Fruit fly (Drosophila melanogaster): Measurements from ENCODE around the gene Pld3.

Pld3 gene

dm6 chr2L:21142501-21142849 is 16.2 kb upstream of the Pld3 start:
- TF ChIP-seq toe (GFP tag; optimal IDR thresholded peaks at IDR 0.05) = no peak
- TF ChIP-seq cic (GFP tag; optimal IDR thresholded peaks at IDR 0.05) = no peak
- no peak for TF ChIP-seq Crg-1 (GFP tag; optimal IDR thresholded peaks at IDR 0.05)
- TF ChIP-seq CG7045 (GFP tag; optimal IDR thresholded peaks at IDR 0.05) = no peak
- peak; percentile 63 for TF ChIP-seq tj (GFP tag; optimal IDR thresholded peaks at IDR 0.05)
- TF ChIP-seq CG33017 (tag; optimal IDR thresholded peaks at IDR 0.05) = no peak
- no peak for TF ChIP-seq pad (GFP tag; optimal IDR thresholded peaks at IDR 0.05)
- no peak for TF ChIP-seq CG5204 (GFP tag; optimal IDR thresholded peaks at IDR 0.05)
- no peak for TF ChIP-seq Mnt (GFP tag; optimal IDR thresholded peaks at IDR 0.05)
- TF ChIP-seq kay (GFP tag; ENCODE audit: borderline replicate concordance) = peak; percentile 80
- TF ChIP-seq cnc (optimal IDR thresholded peaks at IDR 0.05) = no peak
- no peak for TF ChIP-seq CG1620 (GFP tag; optimal IDR thresholded peaks at IDR 0.05)
- no peak for TF ChIP-seq ovo (GFP tag; optimal IDR thresholded peaks at IDR 0.05)
- TF ChIP-seq Clk (GFP tag; optimal IDR thresholded peaks at IDR 0.05) = no peak

dm6 chr2L:21142972-21143385 is 15.7 kb upstream of the Pld3 start, which contains the start of gene pths:
Gene pths (plus strand): TSS chr2L:21143229.
- TF ChIP-seq CG1620 (GFP tag; optimal IDR thresholded peaks at IDR 0.05) = peak; percentile 27
- peak; percentile 98 for TF ChIP-seq Mnt (GFP tag; optimal IDR thresholded peaks at IDR 0.05)
- TF ChIP-seq CG11617 (GFP tag; optimal IDR thresholded peaks at IDR 0.05) = no peak
- no peak for TF ChIP-seq cnc (optimal IDR thresholded peaks at IDR 0.05)
- TF ChIP-seq CG7045 (GFP tag; optimal IDR thresholded peaks at IDR 0.05) = no peak
- TF ChIP-seq toe (GFP tag; optimal IDR thresholded peaks at IDR 0.05) = peak; percentile 72
- peak; percentile 27 for TF ChIP-seq CG14711 (tag; optimal IDR thresholded peaks at IDR 0.05)
- no peak for TF ChIP-seq Hr96 (GFP tag; optimal IDR thresholded peaks at IDR 0.05)
- TF ChIP-seq pad (GFP tag; optimal IDR thresholded peaks at IDR 0.05) = no peak
- TF ChIP-seq CG12768 (GFP tag; optimal IDR thresholded peaks at IDR 0.05) = no peak
- TF ChIP-seq cic (GFP tag; optimal IDR thresholded peaks at IDR 0.05) = no peak
- no peak for TF ChIP-seq tj (GFP tag; optimal IDR thresholded peaks at IDR 0.05)

- no peak for TF ChIP-seq CG14711 (tag; optimal IDR thresholded peaks at IDR 0.05)
- TF ChIP-seq tj (GFP tag; optimal IDR thresholded peaks at IDR 0.05) = no peak
- no peak for TF ChIP-seq Mnt (GFP tag; optimal IDR thresholded peaks at IDR 0.05)
- no peak for TF ChIP-seq kay (GFP tag; ENCODE audit: borderline replicate concordance)
- TF ChIP-seq CG7101 (tag; optimal IDR thresholded peaks at IDR 0.05) = no peak
- no peak for TF ChIP-seq CG5204 (GFP tag; optimal IDR thresholded peaks at IDR 0.05)
- TF ChIP-seq ovo (GFP tag; optimal IDR thresholded peaks at IDR 0.05) = no peak
- TF ChIP-seq CG12768 (GFP tag; optimal IDR thresholded peaks at IDR 0.05) = no peak
- no peak for TF ChIP-seq pad (GFP tag; optimal IDR thresholded peaks at IDR 0.05)
- TF ChIP-seq CG1620 (GFP tag; optimal IDR thresholded peaks at IDR 0.05) = no peak
- no peak for TF ChIP-seq CG33017 (tag; optimal IDR thresholded peaks at IDR 0.05)
- TF ChIP-seq CG7045 (GFP tag; optimal IDR thresholded peaks at IDR 0.05) = no peak
Measured at dm6 chr2L:21148242-21148641, 10.4 kb upstream of the Pld3 start, which contains the start of gene del. Gene del (minus strand): TSS chr2L:21148546.

- no peak for TF ChIP-seq kay (GFP tag; ENCODE audit: borderline replicate concordance)
- peak; percentile 43 for TF ChIP-seq pad (GFP tag; optimal IDR thresholded peaks at IDR 0.05)
- peak; percentile 1 for TF ChIP-seq CG1620 (GFP tag; optimal IDR thresholded peaks at IDR 0.05)
- TF ChIP-seq CG5204 (GFP tag; optimal IDR thresholded peaks at IDR 0.05) = no peak
- TF ChIP-seq CG11617 (GFP tag; optimal IDR thresholded peaks at IDR 0.05) = no peak
- no peak for TF ChIP-seq CG33017 (tag; optimal IDR thresholded peaks at IDR 0.05)
Measured at dm6 chr2L:21149053-21149452, 9.6 kb upstream of the Pld3 start.

- TF ChIP-seq CG11617 (GFP tag; optimal IDR thresholded peaks at IDR 0.05) = no peak
- peak; percentile 22 for TF ChIP-seq bab1 (GFP tag; optimal IDR thresholded peaks at IDR 0.05)
Measured at dm6 chr2L:21153844-21154243, 4.8 kb upstream of the Pld3 start.

dm6 chr2L:21156156-21157040 is 2.2 kb upstream of the Pld3 start, which contains the start of the genes Mpp6 and E2f2:
Gene Mpp6 (plus strand): TSS chr2L:21156288.
Gene E2f2 (minus strand): TSS chr2L:21156749.
- TF ChIP-seq Clk (GFP tag; optimal IDR thresholded peaks at IDR 0.05) = peak; percentile 59
- peak; percentile 76 for TF ChIP-seq Crg-1 (GFP tag; optimal IDR thresholded peaks at IDR 0.05)
- no peak for TF ChIP-seq kay (GFP tag; ENCODE audit: borderline replicate concordance)
- TF ChIP-seq CG7045 (GFP tag; optimal IDR thresholded peaks at IDR 0.05) = no peak
- no peak for TF ChIP-seq CG5204 (GFP tag; optimal IDR thresholded peaks at IDR 0.05)
- no peak for TF ChIP-seq cic (GFP tag; optimal IDR thresholded peaks at IDR 0.05)
- TF ChIP-seq Hr96 (GFP tag; optimal IDR thresholded peaks at IDR 0.05) = no peak
- peak; percentile 64 for TF ChIP-seq toe (GFP tag; optimal IDR thresholded peaks at IDR 0.05)
- peak; percentile 67 for TF ChIP-seq CG12768 (GFP tag; optimal IDR thresholded peaks at IDR 0.05)
- TF ChIP-seq CG14711 (tag; optimal IDR thresholded peaks at IDR 0.05) = no peak
- no peak for TF ChIP-seq bab1 (GFP tag; optimal IDR thresholded peaks at IDR 0.05)
- TF ChIP-seq CG33017 (tag; optimal IDR thresholded peaks at IDR 0.05) = peak; percentile 29
- TF ChIP-seq tj (GFP tag; optimal IDR thresholded peaks at IDR 0.05) = no peak
- peak; percentile 62 for TF ChIP-seq CG7101 (tag; optimal IDR thresholded peaks at IDR 0.05)
- no peak for TF ChIP-seq cnc (optimal IDR thresholded peaks at IDR 0.05)
- TF ChIP-seq ovo (GFP tag; optimal IDR thresholded peaks at IDR 0.05) = no peak
- peak; percentile 90 for TF ChIP-seq Mnt (GFP tag; optimal IDR thresholded peaks at IDR 0.05)
- peak; percentile 2 for TF ChIP-seq CG11617 (GFP tag; optimal IDR thresholded peaks at IDR 0.05)
- peak; percentile 63 for TF ChIP-seq pad (GFP tag; optimal IDR thresholded peaks at IDR 0.05)
- peak; percentile 83 for TF ChIP-seq CG1620 (GFP tag; optimal IDR thresholded peaks at IDR 0.05)
